Fruit fly (Drosophila melanogaster): ENCODE data around the gene RpS8.

- TF ChIP-seq h (GFP tag; optimal IDR thresholded peaks at IDR 0.05) (peak; percentile 44), lola (GFP tag; optimal IDR thresholded peaks at IDR 0.05) (no peak), HLH106 (tag; optimal IDR thresholded peaks at IDR 0.05) (peak; percentile 42), Hr78 (GFP tag; optimal IDR thresholded peaks at IDR 0.05) (no peak), Vsx2 (GFP tag; optimal IDR thresholded peaks at IDR 0.05; ENCODE audit: partially characterized antibody) (no peak), Abd-B (GFP tag; optimal IDR thresholded peaks at IDR 0.05) (no peak), sage (GFP tag; optimal IDR thresholded peaks at IDR 0.05) (no peak), psq (GFP tag; optimal IDR thresholded peaks at IDR 0.05) (no peak), Dfd (GFP tag; optimal IDR thresholded peaks at IDR 0.05) (no peak), Myc (optimal IDR thresholded peaks at IDR 0.05) (no peak), Dif (GFP tag; optimal IDR thresholded peaks at IDR 0.05; ENCODE audit: partially characterized antibody) (no peak), GATAd (GFP tag; optimal IDR thresholded peaks at IDR 0.05) (no peak)
These were observed 14.4 kb downstream of the RpS8 start for dm6 chr3R:29875830-29876229.

All from whole organism, wandering third instar larva.